Worm (Caenorhabditis elegans) whole organism, mixed stage, embryonic: ENCODE measurements around the gene F38E1.6.

ENCODE experiments used
- ces-1 ChIP-seq: fragments of 150-350 bp; optimal IDR thresholded peaks from 2 replicates; lab custom pipeline; 2014; ENCODE audit warnings: missing biosample characterization, missing genetic modification reagents, missing genetic modification characterization
- nhr-28 ChIP-seq: fragments of 150-350 bp; optimal IDR thresholded peaks from 2 replicates; lab custom pipeline; 2014; ENCODE audit warnings: missing biosample characterization, missing genetic modification characterization
- nhr-76 ChIP-seq: sonication (generic microtip); optimal IDR thresholded peaks from 2 replicates; lab custom pipeline; 2017; ENCODE audit warnings: missing biosample characterization, missing genetic modification characterization
- snpc-4 ChIP-seq: fragments of 150-350 bp; optimal IDR thresholded peaks from 2 replicates; lab custom pipeline; 2014; ENCODE audit warnings: missing biosample characterization, missing genetic modification characterization
- unc-62 ChIP-seq: fragments of 150-350 bp; optimal IDR thresholded peaks from 2 replicates; lab custom pipeline; 2014; ENCODE audit warnings: missing biosample characterization, missing genetic modification reagents, missing genetic modification characterization

DNA sequence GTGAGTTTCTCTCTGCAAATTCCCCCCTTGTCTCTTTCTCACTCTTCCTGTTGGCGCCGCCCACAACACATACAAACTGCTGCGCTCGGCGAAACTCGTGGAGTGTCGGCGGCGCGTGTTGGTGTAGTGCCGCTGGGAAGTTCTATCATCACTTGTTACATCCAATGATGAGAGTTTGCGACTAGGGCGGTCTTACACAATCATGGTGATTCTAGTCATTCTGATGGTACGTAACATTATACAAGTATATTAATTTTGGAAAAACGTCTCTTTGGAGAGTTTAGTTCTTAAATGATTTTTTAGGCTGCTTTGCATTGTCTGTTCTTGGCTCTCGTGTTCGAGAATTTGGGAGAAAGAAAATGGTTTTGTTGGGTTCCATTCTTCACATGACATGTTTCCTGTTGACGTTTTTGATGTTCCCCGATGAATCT, 10.9 kb upstream of the F38E1.6 start:
- TF ChIP-seq unc-62 (GFP tag; lab: Kevin White, UChicago): peak; percentile 35
- no peak for TF ChIP-seq nhr-76 (tag; lab: Kevin White, UChicago)
- TF ChIP-seq nhr-28 (tag; lab: Kevin White, UChicago): no peak
- no peak for TF ChIP-seq snpc-4 (tag; lab: Kevin White, UChicago)
- TF ChIP-seq ces-1 (GFP tag; lab: Kevin White, UChicago): peak; percentile 19
